Worm (Caenorhabditis elegans) whole organism, early embryonic: ENCODE measurements around the gene T07G12.5.

ENCODE experiments used
- aly-1 ChIP-seq: sonication (generic microtip); optimal IDR thresholded peaks from 2 replicates; lab custom pipeline; 2016; ENCODE audit warnings: missing genetic modification characterization, missing compliant biosample characterization
- ama-1 ChIP-seq: fragments of 150-350 bp; optimal IDR thresholded peaks from 2 replicates; lab custom pipeline; 2014
- flt-1 ChIP-seq: fragments of 200-800 bp; sonication (Bioruptor generic); IDR thresholded peaks from 2 replicates; pipeline ENCODE4 v1.3.6; 2022; ENCODE audit warnings: missing genetic modification characterization, missing compliant biosample characterization
- hmbx-1 ChIP-seq: sonication (generic microtip); optimal IDR thresholded peaks from 2 replicates; lab custom pipeline; 2016; ENCODE audit warnings: mild to moderate bottlenecking, missing genetic modification characterization, missing compliant biosample characterization
- hmg-4 ChIP-seq: fragments of 200-800 bp; sonication (Bioruptor generic); optimal IDR thresholded peaks from 2 replicates; lab custom pipeline; 2018; ENCODE audit warnings: mild to moderate bottlenecking, missing genetic modification characterization, missing compliant biosample characterization
- hnd-1 ChIP-seq: sonication (generic microtip); optimal IDR thresholded peaks from 2 replicates; lab custom pipeline; 2016; ENCODE audit warnings: missing genetic modification characterization, missing compliant biosample characterization
- pes-1 ChIP-seq: fragments of 200-800 bp; sonication (Bioruptor generic); IDR thresholded peaks from 2 replicates; pipeline ENCODE4 v1.3.6; 2022; ENCODE audit warnings: missing genetic modification reagents, missing genetic modification characterization, missing compliant biosample characterization
- scrt-1 ChIP-seq: fragments of 200-800 bp; sonication (Bioruptor generic); IDR thresholded peaks from 2 replicates; pipeline ENCODE4 v1.3.6; 2022; ENCODE audit warnings: missing genetic modification characterization, missing compliant biosample characterization
- sea-1 ChIP-seq: fragments of 200-800 bp; sonication (Bioruptor generic); conservative IDR thresholded peaks from 2 replicates; pipeline ENCODE4 v1.3.6; 2022; ENCODE audit warnings: missing genetic modification characterization, missing compliant biosample characterization
- tbx-37 ChIP-seq: fragments of 200-800 bp; sonication (Bioruptor generic); conservative IDR thresholded peaks from 2 replicates; pipeline ENCODE4 v1.3.6; 2022; ENCODE audit warnings: missing genetic modification reagents, missing genetic modification characterization, missing compliant biosample characterization

DNA sequence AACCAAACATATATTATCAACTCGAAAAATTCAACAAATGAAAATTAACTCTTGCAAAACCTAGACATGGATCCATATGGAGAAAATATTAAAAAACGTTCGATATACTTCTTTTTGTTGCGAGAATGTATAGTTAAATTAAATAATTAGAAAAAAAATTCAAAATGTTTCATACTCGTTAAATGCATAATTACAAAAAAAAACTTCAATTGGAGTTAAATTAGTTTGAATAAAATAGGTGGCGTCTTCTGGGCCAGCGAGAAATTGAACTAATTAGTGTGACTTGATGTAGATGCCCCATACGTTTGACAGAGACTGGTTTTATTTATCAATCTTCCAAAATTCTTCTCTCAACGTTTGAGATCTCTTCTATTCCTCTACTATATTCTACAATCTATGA is 33.4 kb upstream of the T07G12.5 start, which contains the start of gene lgc-43:
- no peak for TF ChIP-seq pes-1 (GFP tag; lab: Robert Waterston, UW)
- no peak for TF ChIP-seq hmbx-1 (tag; lab: Kevin White, UChicago)
- TF ChIP-seq flt-1 (GFP tag; lab: Robert Waterston, UW), result no peak
- TF ChIP-seq ama-1, result no peak
- TF ChIP-seq hnd-1 (tag; lab: Kevin White, UChicago), result no peak
- TF ChIP-seq hmg-4, result no peak
- no peak for TF ChIP-seq aly-1 (tag; lab: Kevin White, UChicago)
- no peak for TF ChIP-seq tbx-37
- no peak for TF ChIP-seq scrt-1 (GFP tag; lab: Robert Waterston, UW)
- TF ChIP-seq sea-1 (GFP tag; lab: Robert Waterston, UW), result no peak
